Fruit fly (Drosophila melanogaster): ENCODE results near the gene Hr78.
A peak's percentile ranks its signal among the peaks of the same experiment; 100 is the strongest.

Hr78 gene

dm6 chr3L:21534360-21534759 lies 37.1 kb upstream of the Hr78 start, which contains the start of gene ppk5:
Gene ppk5 (plus strand): TSS chr3L:21534660.
- no peak for TF ChIP-seq CG7045 (GFP tag; optimal IDR thresholded peaks at IDR 0.05)
- no peak for TF ChIP-seq CG11617 (GFP tag; optimal IDR thresholded peaks at IDR 0.05)
- no peak for TF ChIP-seq CG1620 (GFP tag; optimal IDR thresholded peaks at IDR 0.05)
- no peak for TF ChIP-seq CG5204 (GFP tag; optimal IDR thresholded peaks at IDR 0.05)

DNA sequence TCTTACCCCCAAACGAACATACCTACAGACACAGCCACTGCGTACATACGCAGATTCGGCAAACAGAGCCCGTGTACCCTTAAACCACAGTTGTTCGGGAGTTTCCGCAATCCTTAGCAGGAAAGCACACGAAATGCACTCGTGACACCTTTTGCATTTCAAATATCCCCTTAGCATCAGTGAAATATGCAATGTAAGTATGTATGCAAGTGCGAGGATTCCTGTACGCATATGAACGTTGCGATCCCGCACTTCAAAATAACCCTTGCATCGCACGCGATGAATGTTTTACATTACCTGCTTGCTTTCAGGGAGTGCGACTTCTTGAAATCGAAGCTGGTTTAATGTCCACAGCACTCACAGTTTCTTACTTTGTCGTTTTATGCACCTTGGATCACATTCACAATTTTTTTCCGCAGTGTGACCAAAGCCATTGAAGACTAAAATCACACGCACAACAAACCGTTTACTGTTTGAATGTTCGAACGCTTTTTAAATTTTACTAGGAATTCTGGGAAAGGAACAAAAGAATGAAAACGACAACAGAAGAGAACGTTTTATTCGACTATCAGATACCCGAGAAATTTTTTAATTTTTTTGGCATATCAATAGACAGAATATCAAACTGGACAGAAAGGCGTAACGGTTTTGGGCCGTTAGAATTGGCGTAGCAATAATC lies 36.1 kb upstream of the Hr78 start, which contains the start of gene Mkrn1:
Gene Mkrn1, minus strand, starts transcription at position 444 of the 679 bp plus-strand sequence.
- peak; percentile 58 for TF ChIP-seq bab1 (GFP tag; optimal IDR thresholded peaks at IDR 0.05)
- no peak for TF ChIP-seq kay (GFP tag; ENCODE audit: borderline replicate concordance)
- no peak for TF ChIP-seq cic (GFP tag; optimal IDR thresholded peaks at IDR 0.05)

DNA sequence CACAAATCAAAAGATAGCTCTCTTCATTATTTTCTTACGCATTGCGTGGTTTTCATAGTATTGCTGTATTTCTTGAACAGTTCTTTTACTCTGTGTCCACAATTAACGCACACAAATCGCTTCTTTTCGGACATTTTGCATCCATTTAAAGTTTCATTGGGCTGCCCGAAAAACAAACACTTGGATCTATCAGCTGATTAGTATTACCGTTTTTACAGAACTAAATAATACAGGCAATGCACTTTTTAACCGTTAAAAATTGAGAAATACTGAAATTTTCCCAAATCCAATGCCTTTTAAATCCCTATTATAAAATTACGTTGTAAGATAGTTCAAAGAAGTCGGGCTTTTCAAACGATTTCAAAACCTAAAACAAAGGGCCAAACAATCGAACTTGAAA lies 31.8 kb upstream of the Hr78 start, which contains the start of gene Arv1:
Gene Arv1, minus strand, starts transcription at position 226 of the 400 bp plus-strand sequence.
- no peak for TF ChIP-seq CG14711 (tag; optimal IDR thresholded peaks at IDR 0.05)
- no peak for TF ChIP-seq Clk (GFP tag; optimal IDR thresholded peaks at IDR 0.05)
- TF ChIP-seq CG1620 (GFP tag; optimal IDR thresholded peaks at IDR 0.05): no peak
- TF ChIP-seq kay (GFP tag; ENCODE audit: borderline replicate concordance): peak; percentile 91
- TF ChIP-seq bab1 (GFP tag; optimal IDR thresholded peaks at IDR 0.05): peak; percentile 28
- no peak for TF ChIP-seq Hr96 (GFP tag; optimal IDR thresholded peaks at IDR 0.05)
- no peak for TF ChIP-seq CG7101 (tag; optimal IDR thresholded peaks at IDR 0.05)
- TF ChIP-seq Crg-1 (GFP tag; optimal IDR thresholded peaks at IDR 0.05): no peak
- no peak for TF ChIP-seq ovo (GFP tag; optimal IDR thresholded peaks at IDR 0.05)
- no peak for TF ChIP-seq tj (GFP tag; optimal IDR thresholded peaks at IDR 0.05)
- TF ChIP-seq CG7045 (GFP tag; optimal IDR thresholded peaks at IDR 0.05): no peak

DNA sequence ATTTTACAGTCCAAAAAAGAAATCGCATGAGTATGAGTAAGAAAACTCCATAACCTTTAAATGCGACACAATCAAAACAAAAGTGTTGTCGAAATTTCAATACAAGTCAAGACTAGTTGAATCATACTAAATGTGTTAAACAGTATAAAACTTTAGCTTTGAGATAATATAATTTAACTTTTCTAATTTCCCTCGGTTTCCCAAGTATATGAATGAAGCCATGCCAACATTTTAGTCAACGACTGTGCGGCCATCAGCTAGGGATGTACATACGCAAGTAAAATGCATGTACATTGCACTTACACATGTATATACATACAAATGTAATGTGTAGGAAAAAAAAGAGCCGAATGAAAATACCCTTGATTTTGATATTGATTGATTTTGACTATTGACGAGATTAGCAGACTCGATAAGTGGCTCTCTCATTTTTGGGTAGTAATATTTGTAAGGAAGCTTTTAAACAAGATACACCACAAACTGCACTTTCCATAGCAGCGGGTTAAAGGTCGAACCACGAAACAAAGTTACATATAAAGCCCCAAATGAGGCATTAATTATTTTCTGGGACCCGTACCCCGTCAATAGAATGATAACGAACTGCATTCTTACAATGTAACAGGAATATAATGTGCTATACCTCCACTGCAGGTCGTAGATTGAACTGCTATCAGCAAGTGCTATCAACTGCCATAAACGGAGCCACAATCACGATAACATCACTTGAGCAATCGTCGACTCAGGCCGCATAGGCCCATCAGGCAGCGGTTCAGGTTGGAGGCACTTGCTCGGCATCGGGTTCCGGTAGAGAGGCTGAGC lies 27.0 kb upstream of the Hr78 start:
- TF ChIP-seq CG33017 (tag; optimal IDR thresholded peaks at IDR 0.05) (no peak), CG5204 (GFP tag; optimal IDR thresholded peaks at IDR 0.05) (no peak), pad (GFP tag; optimal IDR thresholded peaks at IDR 0.05) (no peak), toe (GFP tag; optimal IDR thresholded peaks at IDR 0.05) (no peak), cnc (optimal IDR thresholded peaks at IDR 0.05) (no peak), CG12768 (GFP tag; optimal IDR thresholded peaks at IDR 0.05) (peak; percentile 18), Mnt (GFP tag; optimal IDR thresholded peaks at IDR 0.05) (peak; percentile 19), bab1 (GFP tag; optimal IDR thresholded peaks at IDR 0.05) (peak; percentile 4), CG7101 (tag; optimal IDR thresholded peaks at IDR 0.05) (peak; percentile 42), Crg-1 (GFP tag; optimal IDR thresholded peaks at IDR 0.05) (peak; percentile 31), CG14711 (tag; optimal IDR thresholded peaks at IDR 0.05) (no peak), ovo (GFP tag; optimal IDR thresholded peaks at IDR 0.05) (no peak), cic (GFP tag; optimal IDR thresholded peaks at IDR 0.05) (peak; percentile 2), kay (GFP tag; ENCODE audit: borderline replicate concordance) (no peak), Hr96 (GFP tag; optimal IDR thresholded peaks at IDR 0.05) (no peak), Clk (GFP tag; optimal IDR thresholded peaks at IDR 0.05) (peak; percentile 1), CG7045 (GFP tag; optimal IDR thresholded peaks at IDR 0.05) (peak; percentile 24), CG1620 (GFP tag; optimal IDR thresholded peaks at IDR 0.05) (peak; percentile 18), CG11617 (GFP tag; optimal IDR thresholded peaks at IDR 0.05) (peak; percentile 39), tj (GFP tag; optimal IDR thresholded peaks at IDR 0.05) (no peak)

DNA sequence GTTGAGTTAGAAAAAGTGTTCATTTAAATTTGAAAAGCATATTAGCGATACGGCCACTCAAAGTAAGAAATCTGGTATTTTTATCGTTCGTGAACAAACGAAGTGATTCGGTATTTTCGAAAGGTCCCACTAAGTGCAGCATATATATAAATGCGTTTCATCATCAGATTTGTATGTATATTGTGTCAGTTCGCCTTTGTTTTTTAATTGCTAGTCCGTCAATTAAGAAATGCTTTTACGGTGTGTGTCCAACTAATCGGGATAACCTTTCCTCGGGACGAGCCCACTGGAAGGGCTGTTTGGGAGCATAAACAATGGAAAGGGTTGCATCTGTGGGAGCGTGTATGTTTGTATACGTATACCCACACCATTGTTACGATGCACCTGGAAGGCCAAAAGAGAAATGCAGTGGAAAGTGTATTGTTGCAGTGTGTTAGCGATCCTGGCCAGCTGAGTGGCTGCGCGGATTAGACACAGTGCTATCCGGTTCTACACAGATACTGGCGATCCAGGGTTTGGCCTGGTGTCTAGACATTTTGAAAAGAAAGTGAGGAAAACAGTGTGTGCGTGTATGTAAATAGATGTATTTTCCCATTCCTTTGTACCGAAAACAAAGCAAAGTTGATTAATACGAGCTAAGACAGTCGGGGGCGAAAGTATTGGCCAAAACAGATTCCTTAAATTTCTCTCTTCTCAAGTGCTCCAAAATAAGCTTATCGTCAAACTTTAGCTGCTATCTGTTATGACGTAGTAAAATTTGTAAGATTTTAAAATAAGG lies 26.0 kb upstream of the Hr78 start, which contains the start of gene CG7611:
Gene CG7611, plus strand, starts transcription at position 128 of the 778 bp plus-strand sequence.
- no peak for TF ChIP-seq CG12768 (GFP tag; optimal IDR thresholded peaks at IDR 0.05)
- TF ChIP-seq bab1 (GFP tag; optimal IDR thresholded peaks at IDR 0.05): no peak
- no peak for TF ChIP-seq CG33017 (tag; optimal IDR thresholded peaks at IDR 0.05)
- no peak for TF ChIP-seq tj (GFP tag; optimal IDR thresholded peaks at IDR 0.05)
- no peak for TF ChIP-seq cnc (optimal IDR thresholded peaks at IDR 0.05)
- no peak for TF ChIP-seq CG7101 (tag; optimal IDR thresholded peaks at IDR 0.05)
- no peak for TF ChIP-seq Hr96 (GFP tag; optimal IDR thresholded peaks at IDR 0.05)
- TF ChIP-seq Clk (GFP tag; optimal IDR thresholded peaks at IDR 0.05): no peak
- no peak for TF ChIP-seq ovo (GFP tag; optimal IDR thresholded peaks at IDR 0.05)
- no peak for TF ChIP-seq cic (GFP tag; optimal IDR thresholded peaks at IDR 0.05)
- no peak for TF ChIP-seq CG5204 (GFP tag; optimal IDR thresholded peaks at IDR 0.05)
- no peak for TF ChIP-seq kay (GFP tag; ENCODE audit: borderline replicate concordance)

DNA sequence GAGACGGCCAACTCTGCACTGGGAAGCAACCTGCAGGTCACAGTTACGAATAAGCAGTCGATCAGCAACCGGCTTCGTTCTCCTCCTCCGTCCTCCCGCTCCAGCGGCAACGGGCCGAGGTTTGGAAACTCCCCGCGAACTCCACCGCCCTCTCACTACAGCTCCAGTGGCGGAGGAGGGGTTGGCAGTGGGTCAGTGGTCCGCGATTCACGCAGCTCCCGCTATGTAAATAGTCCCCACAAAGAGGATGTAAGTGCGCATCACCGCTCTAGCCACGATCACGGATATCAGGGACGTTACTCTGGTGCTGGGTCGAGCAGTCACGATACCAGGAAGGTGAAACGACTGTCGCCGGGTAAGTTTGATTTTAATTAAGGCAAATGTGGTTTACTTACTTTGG lies 21.1 kb upstream of the Hr78 start:
- TF ChIP-seq cnc (optimal IDR thresholded peaks at IDR 0.05) (no peak), Mnt (GFP tag; optimal IDR thresholded peaks at IDR 0.05) (no peak), cic (GFP tag; optimal IDR thresholded peaks at IDR 0.05) (no peak), Clk (GFP tag; optimal IDR thresholded peaks at IDR 0.05) (no peak), CG14711 (tag; optimal IDR thresholded peaks at IDR 0.05) (no peak)

Data from whole organism, adult.